Worm (Caenorhabditis elegans): ENCODE measurements around the gene ZK1067.4.

DNA sequence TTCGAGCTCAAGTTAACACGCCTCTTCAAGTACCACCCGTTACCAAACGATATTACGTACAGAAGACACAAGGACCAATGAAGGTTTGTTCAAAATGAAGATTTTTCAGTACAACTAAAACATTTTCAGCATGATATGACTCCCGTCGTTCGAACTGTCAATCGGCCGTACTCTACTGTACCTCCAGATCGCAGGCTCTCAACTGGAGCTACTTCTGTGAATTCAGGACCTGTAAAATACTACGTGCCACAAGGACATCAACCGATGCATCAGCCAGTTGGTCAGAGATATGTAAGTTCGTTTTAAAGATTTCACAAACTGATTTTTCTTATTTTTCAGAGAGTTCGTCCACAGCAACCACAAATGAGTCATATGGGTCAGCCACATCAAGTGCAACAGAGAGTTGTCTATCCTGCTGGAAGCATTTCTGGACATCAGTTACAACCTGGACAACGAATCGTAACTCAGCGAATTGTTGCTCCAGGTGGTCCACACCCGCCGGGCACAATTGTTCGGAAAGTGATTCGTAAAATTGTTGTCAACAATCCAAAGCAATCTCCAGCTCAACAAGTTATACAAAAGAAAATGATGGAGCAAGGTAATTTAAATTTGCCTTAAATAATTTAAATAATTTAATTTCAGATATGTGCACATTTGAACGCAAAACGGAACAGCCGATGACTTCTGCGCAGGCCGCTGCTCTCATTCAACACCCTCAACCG, 38.5 kb upstream of the ZK1067.4 start:
- no peak for TF ChIP-seq tab-1 (GFP tag; IDR thresholded peaks at IDR 0.05)
- TF ChIP-seq cog-1 (tag; optimal IDR thresholded peaks at IDR 0.05): no peak
- TF ChIP-seq flt-1 (GFP tag; IDR thresholded peaks at IDR 0.05): no peak

All from whole organism, midembryonic.